Worm (Caenorhabditis elegans) whole organism, L4 larva: ENCODE data around the gene Y47D3A.31.

Source experiments
- F10B5.3 ChIP-seq: sonication (generic microtip); optimal IDR thresholded peaks from 2 replicates; lab custom pipeline; 2016; ENCODE audit warnings: mild to moderate bottlenecking, missing genetic modification characterization, missing compliant biosample characterization
- F37D6.2 ChIP-seq: sonication (generic microtip); optimal IDR thresholded peaks from 2 replicates; lab custom pipeline; 2016; ENCODE audit warnings: mild to moderate bottlenecking, missing genetic modification characterization, missing compliant biosample characterization
- F49E8.2 ChIP-seq: sonication (generic microtip); optimal IDR thresholded peaks from 2 replicates; lab custom pipeline; 2016; ENCODE audit warnings: missing compliant biosample characterization, mild to moderate bottlenecking, missing genetic modification characterization, borderline replicate concordance
- Y48G9A.11 ChIP-seq: fragments of 200-800 bp; sonication (Bioruptor generic); IDR thresholded peaks from 2 replicates; pipeline ENCODE4 v1.3.6; 2022; ENCODE audit warnings: missing genetic modification reagents, missing genetic modification characterization, missing compliant biosample characterization
- Y5F2A.4 ChIP-seq: fragments of 200-800 bp; sonication (Bioruptor generic); optimal IDR thresholded peaks from 2 replicates; lab custom pipeline; 2018; ENCODE audit warnings: mild to moderate bottlenecking, missing genetic modification characterization, missing compliant biosample characterization
- ZK337.2 ChIP-seq: fragments of 200-800 bp; sonication (Bioruptor generic); IDR thresholded peaks from 2 replicates; pipeline ENCODE4 v1.3.6; 2022; ENCODE audit warnings: missing genetic modification reagents, missing genetic modification characterization, missing compliant biosample characterization
- aha-1 ChIP-seq: fragments of 150-350 bp; peaks from one replicate; lab custom pipeline; 2014; ENCODE audit warnings: missing biosample characterization, missing genetic modification characterization
- aly-2 ChIP-seq: sonication (generic microtip); optimal IDR thresholded peaks from 2 replicates; lab custom pipeline; 2018; ENCODE audit warnings: missing biosample characterization, missing genetic modification characterization
- arid-1 ChIP-seq: fragments of 200-800 bp; sonication (Bioruptor generic); conservative IDR thresholded peaks from 2 replicates; pipeline ENCODE4 v1.3.6; 2022; ENCODE audit warnings: missing genetic modification reagents, missing genetic modification characterization, missing compliant biosample characterization
- ceh-20 ChIP-seq: fragments of 200-800 bp; sonication (Bioruptor generic); IDR thresholded peaks from 2 replicates; pipeline ENCODE4 v1.3.6; 2022; ENCODE audit warnings: missing genetic modification reagents, missing genetic modification characterization, missing compliant biosample characterization
- ceh-62 ChIP-seq: sonication (generic microtip); optimal IDR thresholded peaks from 2 replicates; lab custom pipeline; 2017; ENCODE audit warnings: missing biosample characterization, missing genetic modification characterization
- ceh-82 ChIP-seq: sonication (generic microtip); optimal IDR thresholded peaks from 2 replicates; lab custom pipeline; 2017; ENCODE audit warnings: missing biosample characterization, missing genetic modification characterization
- daf-16 ChIP-seq, 3 experiments: sonication (generic microtip); optimal IDR thresholded peaks; 2 replicates each; lab custom pipeline; 2016 to 2017; ENCODE audit warnings: missing genetic modification characterization in 3 of 3, missing genetic modification reagents in 3 of 3, mild to moderate bottlenecking in 2 of 3, missing compliant biosample characterization in 2 of 3, missing biosample characterization in 1 of 3, moderate library complexity in 1 of 3
- daf-8 ChIP-seq: fragments of 200-800 bp; sonication (Bioruptor generic); IDR thresholded peaks from 2 replicates; pipeline ENCODE4 v1.3.6; 2022; ENCODE audit warnings: missing genetic modification characterization, missing compliant biosample characterization
- dmd-9 ChIP-seq: fragments of 200-800 bp; sonication (Bioruptor generic); IDR thresholded peaks from 2 replicates; pipeline ENCODE4 v1.3.6; 2022; ENCODE audit warnings: missing genetic modification reagents, missing genetic modification characterization, missing compliant biosample characterization
- dpl-1 ChIP-seq: fragments of 150-350 bp; optimal IDR thresholded peaks from 2 replicates; lab custom pipeline; 2014; ENCODE audit warnings: missing biosample characterization, missing genetic modification reagents, missing genetic modification characterization
- duxl-1 ChIP-seq: sonication (generic microtip); optimal IDR thresholded peaks from 2 replicates; lab custom pipeline; 2016; ENCODE audit warnings: mild to moderate bottlenecking, missing genetic modification characterization, moderate library complexity, missing compliant biosample characterization; ENCODE audit not compliant: poor library complexity
- fkh-10 ChIP-seq: fragments of 150-350 bp; optimal IDR thresholded peaks from 2 replicates; lab custom pipeline; 2014; ENCODE audit warnings: missing biosample characterization, missing genetic modification reagents, missing genetic modification characterization
- hif-1 ChIP-seq, 2 experiments: sonication (generic microtip); optimal IDR thresholded peaks; 2 replicates each; lab custom pipeline; 2016 to 2017; ENCODE audit warnings: missing compliant biosample characterization in 2 of 2, missing genetic modification characterization in 2 of 2, missing genetic modification reagents in 2 of 2, missing genotype in 2 of 2, mild to moderate bottlenecking in 1 of 2
- hlh-11 ChIP-seq: fragments of 200-800 bp; sonication (Bioruptor generic); optimal IDR thresholded peaks from 2 replicates; lab custom pipeline; 2018; ENCODE audit warnings: mild to moderate bottlenecking, missing genetic modification characterization, missing compliant biosample characterization
- hlh-30 ChIP-seq: sonication (generic microtip); optimal IDR thresholded peaks from 2 replicates; lab custom pipeline; 2017; ENCODE audit warnings: antibody characterized with exemption, mild to moderate bottlenecking, missing genetic modification characterization, missing compliant biosample characterization; ENCODE audit not compliant: insufficient read depth
- hmg-1.1 ChIP-seq: fragments of 200-800 bp; sonication (Bioruptor generic); IDR thresholded peaks from 2 replicates; pipeline ENCODE4 v1.3.6; 2022; ENCODE audit warnings: missing genetic modification reagents, missing genetic modification characterization, missing compliant biosample characterization
- lin-13 ChIP-seq: fragments of 150-350 bp; optimal IDR thresholded peaks from 2 replicates; lab custom pipeline; 2014; ENCODE audit warnings: missing biosample characterization, missing genetic modification reagents, missing genetic modification characterization
- madf-5 ChIP-seq, 2 experiments: fragments of 200-800 bp; sonication (Bioruptor generic); IDR thresholded peaks; 2 replicates each; pipeline ENCODE4 v1.3.6; 2022; ENCODE audit warnings: missing compliant biosample characterization in 2 of 2, missing genetic modification characterization in 2 of 2
- madf-9 ChIP-seq: fragments of 200-800 bp; sonication (Bioruptor generic); conservative IDR thresholded peaks from 2 replicates; pipeline ENCODE4 v1.3.6; 2022; ENCODE audit warnings: missing genetic modification reagents, missing genetic modification characterization, missing compliant biosample characterization
- mxl-3 ChIP-seq: fragments of 200-800 bp; sonication (Bioruptor generic); optimal IDR thresholded peaks from 2 replicates; lab custom pipeline; 2018; ENCODE audit warnings: mild to moderate bottlenecking, missing genetic modification characterization, missing compliant biosample characterization
- nhr-48 ChIP-seq: sonication (generic microtip); optimal IDR thresholded peaks from 2 replicates; lab custom pipeline; 2016; ENCODE audit warnings: mild to moderate bottlenecking, missing genetic modification characterization, missing compliant biosample characterization
- nhr-76 ChIP-seq: fragments of 150-350 bp; optimal IDR thresholded peaks from 2 replicates; lab custom pipeline; 2014; ENCODE audit warnings: missing biosample characterization, missing genetic modification characterization
- pha-4 ChIP-seq, 2 experiments: fragments of 150-350 bp in 1 of 2; fragments of 200-800 bp in 1 of 2; sonication (Bioruptor generic) in 1 of 2; IDR thresholded peaks in 1 of 2; optimal IDR thresholded peaks in 1 of 2; 2 replicates each; pipeline versions ENCODE4 v1.3.6 to Lab custom; 2014 to 2022; ENCODE audit warnings: missing genetic modification characterization in 2 of 2, missing genetic modification reagents in 2 of 2, missing biosample characterization in 1 of 2, missing compliant biosample characterization in 1 of 2
- rbr-2 ChIP-seq: sonication (generic microtip); optimal IDR thresholded peaks from 2 replicates; lab custom pipeline; 2016; ENCODE audit warnings: missing genotype, missing genetic modification characterization, missing compliant biosample characterization
- set-16 ChIP-seq: fragments of 200-800 bp; sonication (Bioruptor generic); IDR thresholded peaks from 2 replicates; pipeline ENCODE4 v1.3.6; 2022; ENCODE audit warnings: missing genetic modification reagents, missing genetic modification characterization, missing compliant biosample characterization
- tag-97 ChIP-seq: fragments of 200-800 bp; sonication (Bioruptor generic); IDR thresholded peaks from 2 replicates; pipeline ENCODE4 v1.3.6; 2022; ENCODE audit warnings: missing genetic modification characterization, missing compliant biosample characterization
- tra-1 ChIP-seq: fragments of 200-800 bp; sonication (Bioruptor generic); IDR thresholded peaks from 2 replicates; pipeline ENCODE4 v1.3.6; 2022; ENCODE audit warnings: missing genetic modification reagents, missing genetic modification characterization, missing compliant biosample characterization
- unc-62 ChIP-seq, 3 experiments: fragments of 150-350 bp in 1 of 3; sonication (generic microtip); optimal IDR thresholded peaks in 2 of 3; peaks in 1 of 3; 1 replicate in 1 of 3; 2 replicates in 2 of 3; lab custom pipeline; 2014 to 2017; ENCODE audit warnings: missing biosample characterization in 3 of 3, missing genetic modification characterization in 3 of 3, missing genetic modification reagents in 3 of 3, missing genotype in 1 of 3
- vab-7 ChIP-seq: fragments of 200-800 bp; sonication (Bioruptor generic); IDR thresholded peaks from 2 replicates; pipeline ENCODE4 v1.3.6; 2022; ENCODE audit warnings: missing genetic modification reagents, missing genetic modification characterization, missing compliant biosample characterization
- zfp-3 ChIP-seq: fragments of 200-800 bp; sonication (Bioruptor generic); conservative IDR thresholded peaks from 2 replicates; pipeline ENCODE4 v1.3.6; 2022; ENCODE audit warnings: missing genetic modification reagents, missing genetic modification characterization, missing compliant biosample characterization
- zip-11 ChIP-seq: fragments of 200-800 bp; sonication (Bioruptor generic); IDR thresholded peaks from 2 replicates; pipeline ENCODE4 v1.3.6; 2022; ENCODE audit warnings: missing genetic modification characterization, missing compliant biosample characterization
- zip-2 ChIP-seq: fragments of 150-350 bp; optimal IDR thresholded peaks from 2 replicates; lab custom pipeline; 2014; ENCODE audit warnings: missing biosample characterization, missing genetic modification characterization

Gene Y47D3A.31

ce11 chrIII:11154527-11154926 is 2.5 kb downstream of the Y47D3A.31 start, which contains the start of gene cku-70:
TSS of gene cku-70 (plus strand) at chrIII:11154827.
- TF ChIP-seq hif-1 (tag; optimal IDR thresholded peaks at IDR 0.05; lab: Kevin White, UChicago) (no peak), daf-8 (no peak), aly-2 (tag; lab: Kevin White, UChicago) (no peak), tra-1 (no peak), ceh-82 (no peak), zfp-3 (GFP tag; lab: Robert Waterston, UW) (no peak), tag-97 (GFP tag; lab: Robert Waterston, UW) (no peak), nhr-48 (tag; lab: Kevin White, UChicago) (no peak), dmd-9 (GFP tag; lab: Robert Waterston, UW) (no peak), ceh-62 (tag; lab: Kevin White, UChicago) (no peak), F49E8.2 (tag; lab: Kevin White, UChicago) (no peak)

DNA sequence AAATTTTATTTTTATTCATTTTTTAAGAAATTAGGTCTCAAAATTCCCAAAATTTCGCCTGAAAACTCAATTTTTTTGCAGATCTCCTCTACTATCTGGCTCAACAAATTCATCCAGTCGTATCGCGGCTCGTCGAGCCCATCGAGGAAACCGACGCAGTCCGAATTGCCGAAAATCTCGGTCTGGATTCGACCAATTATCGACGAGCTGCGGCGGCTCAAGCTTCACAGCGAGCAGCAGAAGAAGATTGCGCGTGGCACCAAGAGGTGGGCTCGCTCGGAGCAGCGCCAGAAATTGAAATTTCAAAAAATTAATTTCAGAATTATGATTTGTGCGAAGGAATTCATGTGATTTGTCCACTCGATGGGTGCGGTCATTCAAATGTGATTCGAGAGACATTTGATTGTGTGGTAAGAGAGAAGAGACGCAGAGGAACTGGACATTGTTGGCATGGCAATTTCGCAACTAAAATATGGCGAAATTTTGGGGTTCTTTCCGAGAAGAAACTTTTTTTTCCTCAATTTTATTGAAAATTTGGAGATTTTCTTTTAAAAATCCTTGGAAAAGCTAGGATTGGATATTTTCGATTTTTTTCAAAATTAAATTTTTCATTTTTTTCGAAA is 7.6 kb downstream of the Y47D3A.31 start:
- TF ChIP-seq tra-1 (no peak), hlh-11 (tag; lab: Kevin White, UChicago) (no peak), arid-1 (GFP tag; lab: Robert Waterston, UW) (no peak), hlh-30 (peak; percentile 21), set-16 (peak; percentile 65; the same call in 1 of the 2 replicates), madf-5 (GFP tag; IDR thresholded peaks at IDR 0.05; lab: Robert Waterston, UW) (no peak), unc-62 (GFP tag; optimal IDR thresholded peaks at IDR 0.05 in 1 of 2; lab: Kevin White, UChicago) (no peak), unc-62 (tag; optimal IDR thresholded peaks at IDR 0.05; lab: Kevin White, UChicago) (no peak), ZK337.2 (GFP tag; lab: Robert Waterston, UW) (no peak)

DNA sequence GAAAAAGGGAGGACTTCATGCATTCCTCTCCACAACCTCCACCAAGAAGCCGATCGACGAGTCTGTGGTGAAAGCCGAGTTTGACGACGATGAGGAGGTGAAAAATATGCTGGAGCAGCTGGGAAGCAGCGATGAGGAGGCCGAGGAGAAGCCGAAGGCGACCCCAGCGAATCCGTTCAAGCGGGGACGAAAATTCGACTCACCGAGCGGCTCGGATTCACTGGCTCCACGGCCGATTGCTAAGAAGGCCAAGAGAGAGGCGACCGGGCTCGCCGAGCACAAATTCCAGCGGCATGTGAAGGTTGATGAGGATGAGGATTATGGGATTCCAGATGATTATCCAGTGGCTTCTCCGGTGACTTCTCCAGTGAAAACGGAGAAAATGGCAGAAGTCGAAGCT is 14.1 kb downstream of the Y47D3A.31 start:
- TF ChIP-seq aha-1 (tag; lab: Kevin White, UChicago) (peak; percentile 79), set-16 (peak; percentile 89), madf-5 (GFP tag; IDR thresholded peaks at IDR 0.05; lab: Robert Waterston, UW) (no peak), tra-1 (no peak), dmd-9 (GFP tag; lab: Robert Waterston, UW) (no peak), F10B5.3 (tag; lab: Kevin White, UChicago) (no peak), zip-11 (GFP tag; lab: Robert Waterston, UW) (no peak), vab-7 (GFP tag; lab: Robert Waterston, UW) (no peak), unc-62 (GFP tag; optimal IDR thresholded peaks at IDR 0.05 in 1 of 2; lab: Kevin White, UChicago) (no peak), unc-62 (tag; optimal IDR thresholded peaks at IDR 0.05; lab: Kevin White, UChicago) (no peak)
- TF ChIP-seq, all 104 proteins: peak for 2

ce11 chrIII:11141791-11142490 is 15.1 kb downstream of the Y47D3A.31 start, which contains the start of the genes Y47D3A.1 and pola-1:
TSS of gene Y47D3A.1 (minus strand) at chrIII:11141841.
TSS of gene pola-1 (plus strand) at chrIII:11142448.
- TF ChIP-seq madf-9 (GFP tag; lab: Robert Waterston, UW) (0 out of 2 replicates have a peak, but pooled peaks have one; percentile 23), arid-1 (GFP tag; lab: Robert Waterston, UW) (0 out of 2 replicates have a peak, but pooled peaks have one; percentile 61), hmg-1.1 (GFP tag; lab: Robert Waterston, UW) (peak; percentile 74), mxl-3 (peak; percentile 51), daf-16 (GFP tag; optimal IDR thresholded peaks at IDR 0.05; lab: Kevin White, UChicago) (no peak), daf-16 (tag; optimal IDR thresholded peaks at IDR 0.05; lab: Kevin White, UChicago) (peak; percentile 59), duxl-1 (tag; lab: Kevin White, UChicago) (peak; percentile 66), Y5F2A.4 (GFP tag; lab: Kevin White, UChicago) (no peak), dpl-1 (peak; percentile 92), aha-1 (tag; lab: Kevin White, UChicago) (peak; percentile 84), rbr-2 (peak; percentile 66), zip-2 (tag; lab: Kevin White, UChicago) (no peak), lin-13 (GFP tag; lab: Kevin White, UChicago) (peak; percentile 82), ceh-20 (GFP tag; lab: Robert Waterston, UW) (no peak), unc-62 (GFP tag; optimal IDR thresholded peaks at IDR 0.05 in 1 of 2; lab: Kevin White, UChicago) (peak in 1 of 2 experiments; percentile 82), unc-62 (tag; optimal IDR thresholded peaks at IDR 0.05; lab: Kevin White, UChicago) (no peak), pha-4 (GFP tag; IDR thresholded peaks at IDR 0.05; lab: Robert Waterston, UW) (peak; percentile 38; the same call in 1 of the 2 replicates), pha-4 (tag; optimal IDR thresholded peaks at IDR 0.05; lab: Kevin White, UChicago) (peak; percentile 57), hlh-30 (peak; percentile 49), hlh-11 (tag; lab: Kevin White, UChicago) (peak; percentile 54), Y48G9A.11 (GFP tag; lab: Robert Waterston, UW) (0 out of 2 replicates have a peak, but pooled peaks have one; percentile 43), hif-1 (tag; optimal IDR thresholded peaks at IDR 0.05; lab: Kevin White, UChicago) (peak in 1 of 2 experiments; percentile 84), nhr-76 (tag; lab: Kevin White, UChicago) (no peak), ceh-82 (no peak), fkh-10 (GFP tag; lab: Kevin White, UChicago) (peak; percentile 34), F37D6.2 (tag; lab: Kevin White, UChicago) (peak; percentile 20)
